Worm (Caenorhabditis elegans): ENCODE data around the gene aat-4.

- TF ChIP-seq ztf-23 (GFP tag; IDR thresholded peaks at IDR 0.05) (no peak), med-1 (GFP tag; optimal IDR thresholded peaks at IDR 0.05; ENCODE audit: insufficient read depth) (no peak), flt-1 (GFP tag; IDR thresholded peaks at IDR 0.05) (no peak), T22C8.4 (GFP tag; IDR thresholded peaks at IDR 0.05) (no peak), ref-1 (GFP tag; conservative IDR thresholded peaks at IDR 0.05) (no peak), tab-1 (GFP tag; IDR thresholded peaks at IDR 0.05) (no peak), klf-2 (GFP tag; conservative IDR thresholded peaks at IDR 0.05) (no peak), cog-1 (tag; optimal IDR thresholded peaks at IDR 0.05) (no peak), ztf-29 (GFP tag; IDR thresholded peaks at IDR 0.05) (no peak)
Observed at ce11 chrIV:6275671-6276209, at the start of gene aat-4, which contains the start of gene T13A10.1.
